Worm (Caenorhabditis elegans) whole organism, L4 larva: Measurements from ENCODE around the gene glr-8.

Source experiments
- D1046.2 ChIP-seq: fragments of 200-800 bp; sonication (Bioruptor generic); IDR thresholded peaks from 2 replicates; pipeline ENCODE4 v1.3.6; 2022; ENCODE audit warnings: missing genetic modification characterization, missing compliant biosample characterization
- F10B5.3 ChIP-seq: sonication (generic microtip); optimal IDR thresholded peaks from 2 replicates; lab custom pipeline; 2016; ENCODE audit warnings: mild to moderate bottlenecking, missing genetic modification characterization, missing compliant biosample characterization
- aha-1 ChIP-seq: fragments of 150-350 bp; peaks from one replicate; lab custom pipeline; 2014; ENCODE audit warnings: missing biosample characterization, missing genetic modification characterization
- aly-2 ChIP-seq: sonication (generic microtip); optimal IDR thresholded peaks from 2 replicates; lab custom pipeline; 2018; ENCODE audit warnings: missing biosample characterization, missing genetic modification characterization
- ama-1 ChIP-seq: fragments of 150-350 bp; optimal IDR thresholded peaks from 2 replicates; lab custom pipeline; 2014; ENCODE audit warnings: inconsistent platforms, mixed read lengths
- egl-27 ChIP-seq: sonication (generic microtip); optimal IDR thresholded peaks from 3 replicates; lab custom pipeline; 2017; ENCODE audit warnings: missing biosample characterization, missing genetic modification reagents, missing genetic modification characterization
- lsy-2 ChIP-seq, 2 experiments: fragments of 150-350 bp in 1 of 2; sonication (generic microtip) in 1 of 2; optimal IDR thresholded peaks; 2 replicates each; lab custom pipeline; 2014 to 2017; ENCODE audit warnings: missing biosample characterization in 2 of 2, missing genetic modification characterization in 2 of 2
- nhr-41 ChIP-seq: fragments of 200-800 bp; sonication (Bioruptor generic); IDR thresholded peaks from 2 replicates; pipeline ENCODE4 v1.3.6; 2022; ENCODE audit warnings: missing genetic modification reagents, missing genetic modification characterization, missing compliant biosample characterization
- spr-1 ChIP-seq: sonication (generic microtip); optimal IDR thresholded peaks from 2 replicates; lab custom pipeline; 2016; ENCODE audit warnings: mild to moderate bottlenecking, missing genetic modification characterization, missing compliant biosample characterization
- ztf-11 ChIP-seq: fragments of 150-350 bp; optimal IDR thresholded peaks from 2 replicates; lab custom pipeline; 2014; ENCODE audit warnings: missing biosample characterization, missing genetic modification characterization

DNA sequence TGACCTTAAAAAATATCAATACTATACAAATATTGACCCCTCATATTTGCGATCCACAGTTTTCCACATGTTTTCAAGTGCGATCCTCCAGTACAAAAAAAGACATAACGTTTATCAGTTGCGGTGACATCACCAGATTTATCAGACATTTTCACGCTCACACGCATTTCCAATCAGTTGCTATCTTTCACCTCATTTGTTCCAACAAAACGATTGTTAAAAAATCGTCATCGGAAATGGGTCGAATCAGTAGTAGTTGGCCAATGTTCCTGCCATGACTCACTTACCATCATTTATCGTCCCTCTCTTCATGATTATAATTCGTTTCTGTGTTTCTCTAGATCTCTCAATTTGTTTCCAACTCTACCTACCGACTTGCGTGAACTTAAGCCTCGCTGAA is 45.9 kb downstream of the glr-8 start:
- TF ChIP-seq lsy-2 (tag; optimal IDR thresholded peaks at IDR 0.05; lab: Kevin White, UChicago) (peak in 1 of 2 experiments; percentile 4), ama-1 (lab: Kevin White, UChicago) (no peak), nhr-41 (no peak), aha-1 (tag; lab: Kevin White, UChicago) (no peak), egl-27 (tag; lab: Kevin White, UChicago) (no peak), aly-2 (tag; lab: Kevin White, UChicago) (no peak), F10B5.3 (tag; lab: Kevin White, UChicago) (no peak), D1046.2 (GFP tag; lab: Robert Waterston, UW) (no peak), spr-1 (no peak), ztf-11 (tag; lab: Kevin White, UChicago) (no peak)
